Worm (Caenorhabditis elegans) whole organism, mixed stage, embryonic: Measurements from ENCODE around the gene cox-17.

Experiments
- elt-1 ChIP-seq: sonication (generic microtip); optimal IDR thresholded peaks from 2 replicates; lab custom pipeline; 2017; ENCODE audit warnings: missing genetic modification characterization, mild to moderate bottlenecking, missing compliant biosample characterization, antibody characterized with exemption, moderate library complexity, borderline replicate concordance; ENCODE audit not compliant: insufficient read depth
- lin-13 ChIP-seq: fragments of 150-350 bp; optimal IDR thresholded peaks from 2 replicates; lab custom pipeline; 2014; ENCODE audit warnings: missing biosample characterization, missing genetic modification characterization
- lsy-2 ChIP-seq: fragments of 150-350 bp; optimal IDR thresholded peaks from 2 replicates; lab custom pipeline; 2014; ENCODE audit warnings: missing biosample characterization, missing genetic modification characterization
- mab-5 ChIP-seq: fragments of 150-350 bp; optimal IDR thresholded peaks from 2 replicates; lab custom pipeline; 2014; ENCODE audit warnings: missing biosample characterization, missing genetic modification characterization
- mep-1 ChIP-seq: fragments of 150-350 bp; optimal IDR thresholded peaks from 2 replicates; lab custom pipeline; 2017; ENCODE audit warnings: missing biosample characterization, missing genetic modification reagents, missing genetic modification characterization, inconsistent platforms
- nhr-237 ChIP-seq: fragments of 150-350 bp; optimal IDR thresholded peaks from 2 replicates; lab custom pipeline; 2014; ENCODE audit warnings: missing biosample characterization, missing genetic modification characterization
- nhr-28 ChIP-seq: fragments of 150-350 bp; optimal IDR thresholded peaks from 2 replicates; lab custom pipeline; 2014; ENCODE audit warnings: missing biosample characterization, missing genetic modification characterization
- tbx-8 ChIP-seq: fragments of 200-800 bp; sonication (Bioruptor generic); optimal IDR thresholded peaks from 2 replicates; lab custom pipeline; 2018; ENCODE audit warnings: mild to moderate bottlenecking, missing genetic modification characterization, moderate library complexity, missing compliant biosample characterization
- unc-62 ChIP-seq: fragments of 150-350 bp; optimal IDR thresholded peaks from 2 replicates; lab custom pipeline; 2014; ENCODE audit warnings: missing biosample characterization, missing genetic modification reagents, missing genetic modification characterization
- ztf-11 ChIP-seq: fragments of 150-350 bp; optimal IDR thresholded peaks from 2 replicates; lab custom pipeline; 2014; ENCODE audit warnings: missing biosample characterization, missing genetic modification characterization

DNA sequence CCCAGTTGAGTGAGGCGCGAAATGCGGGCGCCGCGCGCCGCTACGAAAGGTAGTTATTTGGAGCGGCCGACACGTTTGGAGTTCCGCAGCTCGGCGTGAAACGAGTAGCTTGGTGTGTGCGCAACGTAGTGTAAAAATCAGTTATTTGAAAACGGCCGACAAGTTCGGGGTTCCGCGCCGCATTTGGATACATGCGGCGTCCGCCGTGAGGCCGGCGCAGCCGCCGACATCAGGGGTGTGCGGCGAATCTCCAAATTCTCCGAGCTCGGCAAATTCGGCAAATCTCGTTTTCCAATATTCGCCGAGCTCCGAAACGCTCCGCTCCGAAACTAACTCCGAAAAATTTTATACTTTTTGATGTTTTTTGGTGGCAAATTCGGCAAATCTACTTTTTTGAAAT lies 32.8 kb upstream of the cox-17 start:
- no peak for TF ChIP-seq unc-62 (GFP tag; lab: Kevin White, UChicago)
- TF ChIP-seq elt-1 (tag; lab: Kevin White, UChicago), result no peak
- TF ChIP-seq lin-13 (tag; lab: Kevin White, UChicago), result no peak
- TF ChIP-seq lsy-2 (tag; lab: Kevin White, UChicago), result no peak
- TF ChIP-seq mab-5 (tag; lab: Kevin White, UChicago), result no peak
- TF ChIP-seq tbx-8, result no peak
- no peak for TF ChIP-seq nhr-28 (tag; lab: Kevin White, UChicago)
- no peak for TF ChIP-seq nhr-237
- no peak for TF ChIP-seq ztf-11 (tag; lab: Kevin White, UChicago)
- no peak for TF ChIP-seq mep-1
